Worm (Caenorhabditis elegans) whole organism, L2 larva: ENCODE results near the gene rnf-121.

Source experiments
- crh-2 ChIP-seq: sonication (generic microtip); optimal IDR thresholded peaks from 2 replicates; lab custom pipeline; 2017; ENCODE audit warnings: missing biosample characterization, missing genetic modification characterization
- elt-1 ChIP-seq: fragments of 150-350 bp; optimal IDR thresholded peaks from 2 replicates; lab custom pipeline; 2014; ENCODE audit warnings: missing biosample characterization, missing genetic modification characterization
- lin-39 ChIP-seq: fragments of 150-350 bp; optimal IDR thresholded peaks from 2 replicates; lab custom pipeline; 2014; ENCODE audit warnings: missing biosample characterization, missing genetic modification reagents, missing genetic modification characterization
- lsy-2 ChIP-seq, 2 experiments: fragments of 150-350 bp in 1 of 2; sonication (generic microtip) in 1 of 2; optimal IDR thresholded peaks; 2 replicates each; lab custom pipeline; 2014 to 2017; ENCODE audit warnings: missing biosample characterization in 2 of 2, missing genetic modification characterization in 2 of 2
- nhr-129 ChIP-seq: fragments of 150-350 bp; optimal IDR thresholded peaks from 2 replicates; lab custom pipeline; 2014; ENCODE audit warnings: missing biosample characterization, missing genetic modification characterization
- nhr-77 ChIP-seq: fragments of 150-350 bp; optimal IDR thresholded peaks from 2 replicates; lab custom pipeline; 2014; ENCODE audit warnings: missing biosample characterization, missing genetic modification characterization
- snpc-4 ChIP-seq: fragments of 150-350 bp; optimal IDR thresholded peaks from 2 replicates; lab custom pipeline; 2014; ENCODE audit warnings: missing biosample characterization, missing genetic modification characterization
- unc-62 ChIP-seq: fragments of 150-350 bp; optimal IDR thresholded peaks from 2 replicates; lab custom pipeline; 2014; ENCODE audit warnings: missing biosample characterization, missing genetic modification reagents, missing genetic modification characterization

DNA sequence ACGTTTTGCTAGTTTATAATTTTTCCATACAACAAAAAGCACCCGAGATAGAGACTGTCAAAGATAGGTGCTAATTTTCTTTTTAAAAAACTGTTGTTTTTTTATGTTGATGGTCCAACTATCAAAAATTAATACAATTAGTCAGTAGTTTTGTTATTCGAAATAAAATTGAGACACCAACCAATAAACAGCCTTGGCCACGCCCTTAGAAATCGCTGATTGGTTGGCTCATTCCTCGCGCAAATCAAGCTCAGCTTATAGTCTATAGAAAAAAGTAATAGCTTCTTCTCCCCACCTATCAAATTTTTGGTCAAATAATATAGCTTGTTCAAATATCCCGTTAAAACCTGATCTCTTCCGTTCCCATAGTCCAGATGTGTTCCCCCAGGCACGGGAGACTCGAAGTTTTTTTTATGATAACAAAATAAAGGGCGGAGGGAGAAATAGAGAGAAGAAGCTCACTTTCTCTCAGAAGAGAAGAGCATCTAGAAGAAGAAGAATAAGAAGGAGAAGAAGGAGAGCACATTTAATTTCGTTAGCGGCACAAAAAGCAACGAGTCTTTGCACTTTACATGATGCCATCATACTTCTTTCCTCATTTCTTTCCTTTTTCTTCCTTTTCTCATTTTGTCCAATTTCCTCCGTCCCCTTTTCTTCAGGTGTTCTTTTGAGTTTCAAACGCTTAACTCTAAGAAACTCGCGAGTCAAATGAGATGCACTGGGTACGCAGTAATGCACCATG is 38.8 kb downstream of the rnf-121 start:
- TF ChIP-seq nhr-77: no peak
- no peak for TF ChIP-seq unc-62 (GFP tag; lab: Kevin White, UChicago)
- TF ChIP-seq snpc-4: no peak
- no peak for TF ChIP-seq nhr-129 (tag; lab: Kevin White, UChicago)
- TF ChIP-seq elt-1 (tag; lab: Kevin White, UChicago): no peak
- TF ChIP-seq lsy-2 (tag; optimal IDR thresholded peaks at IDR 0.05; lab: Kevin White, UChicago): peak in 1 of 2 experiments; percentile 1
- no peak for TF ChIP-seq lin-39
- TF ChIP-seq crh-2: no peak
